Worm (Caenorhabditis elegans): ENCODE results near the gene cox-18.

DNA sequence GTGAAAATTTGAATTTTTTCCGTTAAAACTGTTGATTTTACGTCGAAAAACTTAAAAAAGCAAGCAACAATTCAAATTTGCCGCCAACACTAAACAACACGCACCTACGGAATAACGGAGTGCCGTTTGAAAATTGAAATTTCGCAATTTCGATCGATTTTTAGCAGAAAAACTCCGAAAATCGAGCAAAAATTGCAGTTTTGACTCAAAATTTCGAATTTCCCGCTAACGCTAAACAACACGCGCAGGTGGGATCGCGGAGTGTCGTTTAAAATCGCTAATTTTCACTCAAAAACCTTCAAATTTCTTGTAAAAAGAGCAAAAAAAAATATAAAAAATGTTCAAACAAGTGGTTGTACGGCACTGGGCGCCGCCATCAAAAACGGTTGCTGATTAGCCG, 38.7 kb upstream of the cox-18 start:
- TF ChIP-seq elt-3 (tag; optimal IDR thresholded peaks at IDR 0.05) = no peak
- no peak for TF ChIP-seq elt-1 (tag; optimal IDR thresholded peaks at IDR 0.05)
- no peak for TF ChIP-seq sea-2 (GFP tag; optimal IDR thresholded peaks at IDR 0.05)
